Worm (Caenorhabditis elegans) whole organism, L3 larva: ENCODE results near the gene npp-16.

Source experiments
- aly-2 ChIP-seq: fragments of 150-350 bp; optimal IDR thresholded peaks from 2 replicates; lab custom pipeline; 2014; ENCODE audit warnings: missing biosample characterization, missing genetic modification characterization
- elt-1 ChIP-seq: fragments of 150-350 bp; optimal IDR thresholded peaks from 2 replicates; lab custom pipeline; 2014; ENCODE audit warnings: missing biosample characterization, missing genetic modification characterization
- elt-3 ChIP-seq, 3 experiments: fragments of 150-350 bp in 1 of 3; sonication (generic microtip) in 2 of 3; optimal IDR thresholded peaks; 2 replicates in 2 of 3; 4 replicates in 1 of 3; lab custom pipeline; 2014 to 2017; ENCODE audit warnings: missing biosample characterization in 3 of 3, missing genetic modification characterization in 3 of 3
- fkh-10 ChIP-seq: sonication (generic microtip); optimal IDR thresholded peaks from 2 replicates; lab custom pipeline; 2017; ENCODE audit warnings: missing biosample characterization, missing genetic modification reagents, missing genetic modification characterization
- hmg-11 ChIP-seq: sonication (generic microtip); optimal IDR thresholded peaks from 2 replicates; lab custom pipeline; 2016; ENCODE audit warnings: missing genetic modification characterization, missing compliant biosample characterization
- lin-39 ChIP-seq: fragments of 150-350 bp; optimal IDR thresholded peaks from 2 replicates; lab custom pipeline; 2018; ENCODE audit warnings: missing biosample characterization, missing genetic modification reagents, missing genetic modification characterization
- mdl-1 ChIP-seq: fragments of 150-350 bp; optimal IDR thresholded peaks from 2 replicates; lab custom pipeline; 2014; ENCODE audit warnings: missing biosample characterization, missing genetic modification characterization
- mml-1 ChIP-seq: fragments of 150-350 bp; sonication (generic microtip); optimal IDR thresholded peaks from 3 replicates; lab custom pipeline; 2014; ENCODE audit warnings: missing biosample characterization, missing genetic modification characterization
- nfya-1 ChIP-seq: sonication (generic microtip); optimal IDR thresholded peaks from 2 replicates; lab custom pipeline; 2017; ENCODE audit warnings: missing genetic modification characterization, mild to moderate bottlenecking, missing compliant biosample characterization, antibody characterized with exemption, moderate library complexity; ENCODE audit not compliant: insufficient read depth
- nhr-12 ChIP-seq: fragments of 150-350 bp; optimal IDR thresholded peaks from 2 replicates; lab custom pipeline; 2014; ENCODE audit warnings: missing biosample characterization, missing genetic modification characterization
- nhr-28 ChIP-seq: fragments of 150-350 bp; optimal IDR thresholded peaks from 2 replicates; lab custom pipeline; 2014; ENCODE audit warnings: missing biosample characterization, missing genetic modification characterization
- sea-2 ChIP-seq: fragments of 150-350 bp; sonication (generic microtip); optimal IDR thresholded peaks from 4 replicates; lab custom pipeline; 2014; ENCODE audit warnings: missing biosample characterization, missing genetic modification reagents, missing genetic modification characterization
- snpc-4 ChIP-seq: fragments of 150-350 bp; optimal IDR thresholded peaks from 2 replicates; lab custom pipeline; 2014; ENCODE audit warnings: missing biosample characterization, missing genetic modification characterization

ce11 chrIII:11920187-11920785 lies 4.6 kb downstream of the npp-16 start, which contains the start of the genes ccf-1 and trap-4:
- TF ChIP-seq mdl-1 (tag; lab: Kevin White, UChicago) (no peak), hmg-11 (tag; lab: Kevin White, UChicago) (peak; percentile 22), sea-2 (GFP tag; lab: Kevin White, UChicago) (no peak), nfya-1 (tag; lab: Kevin White, UChicago) (peak; percentile 89), aly-2 (tag; lab: Kevin White, UChicago) (no peak), nhr-12 (no peak), nhr-28 (tag; lab: Kevin White, UChicago) (no peak), elt-3 (tag; optimal IDR thresholded peaks at IDR 0.05; lab: Kevin White, UChicago) (no peak), lin-39 (tag; lab: Kevin White, UChicago) (peak; percentile 35), snpc-4 (peak; percentile 54), elt-1 (tag; lab: Kevin White, UChicago) (no peak), fkh-10 (no peak), mml-1 (tag; lab: Kevin White, UChicago) (no peak)
